Worm (Caenorhabditis elegans) whole organism, dauer: Measurements from ENCODE around the gene F13A2.1.

Source experiments
- unc-62 ChIP-seq: sonication (generic microtip); optimal IDR thresholded peaks from 2 replicates; lab custom pipeline; 2017; ENCODE audit warnings: missing biosample characterization, missing genetic modification reagents, missing genetic modification characterization

The F13A2.1 gene

ce11 chrV:4382298-4382697 lies at the start of gene F13A2.1:
Gene F13A2.1 (minus strand): TSS chrV:4382398.
- no peak for TF ChIP-seq unc-62 (GFP tag; lab: Kevin White, UChicago)

ce11 chrV:4429576-4429975 lies 47.4 kb upstream of the F13A2.1 start, which contains the start of gene Y47D7A.12:
Gene Y47D7A.12 (minus strand): TSS chrV:4429676.
- no peak for TF ChIP-seq unc-62 (GFP tag; lab: Kevin White, UChicago)

- TF ChIP-seq unc-62 (GFP tag; lab: Kevin White, UChicago): no peak
Measured at ce11 chrV:4428202-4428601, 46.0 kb upstream of the F13A2.1 start, which contains the start of gene Y47D7A.11. Gene Y47D7A.11 (minus strand): TSS chrV:4428302.

- no peak for TF ChIP-seq unc-62 (GFP tag; lab: Kevin White, UChicago)
Measured at ce11 chrV:4423860-4424401, 41.7 kb upstream of the F13A2.1 start, which contains the start of the genes Y47D7A.9 and Y47D7A.19. Gene Y47D7A.9 (minus strand): TSS chrV:4423960. Gene Y47D7A.19 (plus strand): TSS chrV:4424351.

- no peak for TF ChIP-seq unc-62 (GFP tag; lab: Kevin White, UChicago)
Measured at ce11 chrV:4423087-4423486, 40.9 kb upstream of the F13A2.1 start.

- TF ChIP-seq unc-62 (GFP tag; lab: Kevin White, UChicago): no peak
Measured at ce11 chrV:4422127-4422526, 39.9 kb upstream of the F13A2.1 start, which contains the start of gene skr-7. Gene skr-7 (plus strand): TSS chrV:4422427.

ce11 chrV:4421475-4421874 lies 39.3 kb upstream of the F13A2.1 start, which contains the start of gene skr-14:
Gene skr-14 (minus strand): TSS chrV:4421575.
- TF ChIP-seq unc-62 (GFP tag; lab: Kevin White, UChicago): no peak

- TF ChIP-seq unc-62 (GFP tag; lab: Kevin White, UChicago): no peak
Measured at ce11 chrV:4419767-4420322, 37.6 kb upstream of the F13A2.1 start, which contains the start of the genes Y47D7A.7 and Y47D7A.2. Gene Y47D7A.7 (minus strand): TSS chrV:4419867. Gene Y47D7A.2 (plus strand): TSS chrV:4420272.

ce11 chrV:4418116-4418515 lies 35.9 kb upstream of the F13A2.1 start, which contains the start of gene Y47D7A.6:
Gene Y47D7A.6 (minus strand): TSS chrV:4418216.
- TF ChIP-seq unc-62 (GFP tag; lab: Kevin White, UChicago): no peak

ce11 chrV:4416710-4417109 lies 34.5 kb upstream of the F13A2.1 start, which contains the start of gene Y47D7A.18:
Gene Y47D7A.18 (minus strand): TSS chrV:4416810.
- TF ChIP-seq unc-62 (GFP tag; lab: Kevin White, UChicago): no peak

ce11 chrV:4414613-4415071 lies 32.4 kb upstream of the F13A2.1 start, which contains the start of gene grl-5:
Gene grl-5 (minus strand): TSS chrV:4414663.
- no peak for TF ChIP-seq unc-62 (GFP tag; lab: Kevin White, UChicago)

ce11 chrV:4411714-4412113 lies 29.5 kb upstream of the F13A2.1 start, which contains the start of gene Y47D7A.17:
Gene Y47D7A.17 (minus strand): TSS chrV:4411814.
- TF ChIP-seq unc-62 (GFP tag; lab: Kevin White, UChicago): no peak

- no peak for TF ChIP-seq unc-62 (GFP tag; lab: Kevin White, UChicago)
Measured at ce11 chrV:4410643-4411042, 28.4 kb upstream of the F13A2.1 start, which contains the start of gene Y47D7A.3. Gene Y47D7A.3 (plus strand): TSS chrV:4410943.

- no peak for TF ChIP-seq unc-62 (GFP tag; lab: Kevin White, UChicago)
Measured at ce11 chrV:4407519-4407918, 25.3 kb upstream of the F13A2.1 start, which contains the start of gene nhr-118. Gene nhr-118 (plus strand): TSS chrV:4407819.

- TF ChIP-seq unc-62 (GFP tag; lab: Kevin White, UChicago): no peak
Measured at ce11 chrV:4401865-4402264, 19.7 kb upstream of the F13A2.1 start, which contains the start of gene F13A2.5. Gene F13A2.5 (minus strand): TSS chrV:4401965.

- no peak for TF ChIP-seq unc-62 (GFP tag; lab: Kevin White, UChicago)
Measured at ce11 chrV:4400118-4400517, 17.9 kb upstream of the F13A2.1 start, which contains the start of gene F13A2.4. Gene F13A2.4 (minus strand): TSS chrV:4400218.
